Fruit fly (Drosophila melanogaster) whole organism, embryonic: Measurements from ENCODE around the gene CG14329.

Experiments used
- Adf1 ChIP-seq: fragments of 200-800 bp; sonication (Bioruptor generic); IDR thresholded peaks from 2 replicates; pipeline ENCODE4 v1.3.6; 2022; ENCODE audit warnings: missing biosample characterization, missing genetic modification characterization
- Bdp1 ChIP-seq: fragments of 200-800 bp; sonication (Bioruptor generic); optimal IDR thresholded peaks from 3 replicates; lab custom pipeline; 2016; ENCODE audit warnings: missing biosample characterization, missing genetic modification characterization
- CG10654 ChIP-seq: fragments of 200-800 bp; sonication (Bioruptor generic); optimal IDR thresholded peaks from 2 replicates; lab custom pipeline; 2016; ENCODE audit warnings: missing biosample characterization, missing genetic modification characterization
- CG14965 ChIP-seq: fragments of 200-800 bp; sonication (Bioruptor generic); optimal IDR thresholded peaks from 2 replicates; lab custom pipeline; 2016; ENCODE audit warnings: missing biosample characterization, missing genetic modification characterization, borderline replicate concordance
- CG15514 ChIP-seq: fragments of 200-800 bp; sonication (Bioruptor generic); optimal IDR thresholded peaks from 3 replicates; lab custom pipeline; 2017; ENCODE audit warnings: missing biosample characterization, missing genetic modification characterization, mild to moderate bottlenecking, moderate library complexity, missing genetic modification reagents
- CG16779 ChIP-seq: fragments of 200-800 bp; sonication (Bioruptor generic); IDR thresholded peaks from 2 replicates; pipeline ENCODE4 v1.3.6; 2022; ENCODE audit warnings: missing biosample characterization, missing genetic modification characterization
- CG17328 ChIP-seq: fragments of 200-800 bp; sonication (Bioruptor generic); IDR thresholded peaks from 2 replicates; pipeline ENCODE4 v1.3.6; 2022; ENCODE audit warnings: missing biosample characterization, missing genetic modification characterization
- CG18262 ChIP-seq: fragments of 200-800 bp; optimal IDR thresholded peaks from 3 replicates; lab custom pipeline; 2019; ENCODE audit warnings: missing biosample characterization, mild to moderate bottlenecking, missing genetic modification characterization, moderate library complexity
- CG2116 ChIP-seq: fragments of 200-800 bp; sonication (Bioruptor generic); optimal IDR thresholded peaks from 3 replicates; lab custom pipeline; 2018; ENCODE audit warnings: missing biosample characterization, mild to moderate bottlenecking, missing genetic modification characterization
- CG2120 ChIP-seq: fragments of 200-800 bp; sonication (Bioruptor generic); optimal IDR thresholded peaks from 3 replicates; lab custom pipeline; 2016; ENCODE audit warnings: missing biosample characterization, missing genetic modification characterization
- CG2202 ChIP-seq: fragments of 200-800 bp; sonication (Bioruptor generic); optimal IDR thresholded peaks from 2 replicates; lab custom pipeline; 2018; ENCODE audit warnings: missing biosample characterization, mild to moderate bottlenecking, missing genetic modification characterization
- CG32767 ChIP-seq: fragments of 200-800 bp; sonication (Bioruptor generic); IDR thresholded peaks from 2 replicates; pipeline ENCODE4 v1.3.6; 2022; ENCODE audit warnings: missing biosample characterization, missing genetic modification characterization
- CG3407 ChIP-seq: fragments of 200-800 bp; sonication (Bioruptor generic); optimal IDR thresholded peaks from 2 replicates; lab custom pipeline; 2018; ENCODE audit warnings: missing biosample characterization, mild to moderate bottlenecking, missing genetic modification characterization
- CG3995 ChIP-seq: fragments of 200-800 bp; sonication (Bioruptor generic); optimal IDR thresholded peaks from 3 replicates; lab custom pipeline; 2016; ENCODE audit warnings: missing biosample characterization, missing genetic modification characterization
- CG6813 ChIP-seq: fragments of 200-800 bp; sonication (Bioruptor generic); optimal IDR thresholded peaks from 2 replicates; lab custom pipeline; 2017; ENCODE audit warnings: missing biosample characterization, missing genetic modification characterization, mild to moderate bottlenecking, moderate library complexity, missing genetic modification reagents
- CG8765 ChIP-seq: fragments of 200-800 bp; sonication (Bioruptor generic); IDR thresholded peaks from 2 replicates; pipeline ENCODE4 v1.3.6; 2022; ENCODE audit warnings: missing biosample characterization, missing genetic modification characterization
- CG8944 ChIP-seq: fragments of 200-800 bp; sonication (Bioruptor generic); optimal IDR thresholded peaks from 3 replicates; lab custom pipeline; 2016; ENCODE audit warnings: missing biosample characterization, missing genetic modification characterization
- CG9609 ChIP-seq: fragments of 200-800 bp; sonication (Bioruptor generic); optimal IDR thresholded peaks from 3 replicates; lab custom pipeline; 2016; ENCODE audit warnings: missing biosample characterization, missing genetic modification characterization
- CG9797 ChIP-seq: fragments of 200-800 bp; sonication (Bioruptor generic); optimal IDR thresholded peaks from 3 replicates; lab custom pipeline; 2018; ENCODE audit warnings: missing biosample characterization, mild to moderate bottlenecking, missing genetic modification characterization
- CG9932 ChIP-seq: fragments of 200-800 bp; sonication (Bioruptor generic); IDR thresholded peaks from 2 replicates; pipeline ENCODE4 v1.3.6; 2022; ENCODE audit warnings: missing biosample characterization, missing genetic modification characterization
- Chrac-16 ChIP-seq: fragments of 200-800 bp; sonication (Bioruptor generic); optimal IDR thresholded peaks from 3 replicates; lab custom pipeline; 2016; ENCODE audit warnings: missing biosample characterization, missing genetic modification characterization
- D19A ChIP-seq: fragments of 200-800 bp; optimal IDR thresholded peaks from 3 replicates; lab custom pipeline; 2019; ENCODE audit warnings: missing biosample characterization, mild to moderate bottlenecking, missing genetic modification characterization, moderate library complexity
- Dek ChIP-seq: fragments of 200-800 bp; sonication (Bioruptor generic); optimal IDR thresholded peaks from 3 replicates; lab custom pipeline; 2019; ENCODE audit warnings: missing biosample characterization, mild to moderate bottlenecking, missing genetic modification characterization, moderate library complexity
- Drgx ChIP-seq: fragments of 200-800 bp; sonication (Bioruptor generic); IDR thresholded peaks from 2 replicates; pipeline ENCODE4 v1.3.6; 2022; ENCODE audit warnings: missing biosample characterization, missing genetic modification characterization
- E2f2 ChIP-seq: fragments of 200-800 bp; sonication (Bioruptor generic); IDR thresholded peaks from 2 replicates; pipeline ENCODE4 v1.3.6; 2022; ENCODE audit warnings: missing biosample characterization, missing genetic modification characterization
- Ets97D ChIP-seq: fragments of 200-800 bp; sonication (Bioruptor generic); optimal IDR thresholded peaks from 3 replicates; lab custom pipeline; 2016; ENCODE audit warnings: missing biosample characterization, missing genetic modification characterization
- MESR4 ChIP-seq: fragments of 200-800 bp; sonication (Bioruptor generic); optimal IDR thresholded peaks from 2 replicates; lab custom pipeline; 2018; ENCODE audit warnings: missing biosample characterization, mild to moderate bottlenecking, missing genetic modification characterization, moderate library complexity
- Med ChIP-seq: fragments of 200-800 bp; sonication (Bioruptor generic); peaks from one replicate; lab custom pipeline; 2016; ENCODE audit warnings: missing biosample characterization, missing genetic modification characterization, mild to moderate bottlenecking, inconsistent platforms, moderate library complexity
- NC2β ChIP-seq: fragments of 200-800 bp; sonication (Bioruptor generic); optimal IDR thresholded peaks from 2 replicates; lab custom pipeline; 2016; ENCODE audit warnings: missing biosample characterization, missing genetic modification characterization
- Poxn ChIP-seq: fragments of 200-800 bp; sonication (Bioruptor generic); IDR thresholded peaks from 2 replicates; pipeline ENCODE4 v1.3.6; 2022; ENCODE audit warnings: missing biosample characterization, missing genetic modification characterization
- Rfx ChIP-seq: fragments of 200-800 bp; sonication (Bioruptor generic); IDR thresholded peaks from 2 replicates; pipeline ENCODE4 v1.3.6; 2022; ENCODE audit warnings: missing biosample characterization, missing genetic modification characterization
- Sry-β ChIP-seq: fragments of 200-800 bp; sonication (Bioruptor generic); optimal IDR thresholded peaks from 2 replicates; lab custom pipeline; 2018; ENCODE audit warnings: missing biosample characterization, mild to moderate bottlenecking, missing genetic modification characterization, moderate library complexity
- btn ChIP-seq: fragments of 200-800 bp; sonication (Bioruptor generic); optimal IDR thresholded peaks from 2 replicates; lab custom pipeline; 2016; ENCODE audit warnings: missing biosample characterization, missing genetic modification characterization
- caup ChIP-seq: fragments of 200-800 bp; sonication (Bioruptor generic); optimal IDR thresholded peaks from 3 replicates; lab custom pipeline; 2017; ENCODE audit warnings: missing biosample characterization, mild to moderate bottlenecking, missing genetic modification characterization, moderate library complexity; ENCODE audit not compliant: severe bottlenecking
- cg ChIP-seq: fragments of 200-800 bp; sonication (Bioruptor generic); optimal IDR thresholded peaks from 3 replicates; lab custom pipeline; 2019; ENCODE audit warnings: missing biosample characterization, mild to moderate bottlenecking, missing genetic modification characterization, moderate library complexity
- chm ChIP-seq: fragments of 200-800 bp; sonication (Bioruptor generic); IDR thresholded peaks from 2 replicates; pipeline ENCODE4 v1.3.6; 2022; ENCODE audit warnings: missing biosample characterization, missing genetic modification characterization
- chn ChIP-seq: fragments of 200-800 bp; sonication (Bioruptor generic); optimal IDR thresholded peaks from 2 replicates; lab custom pipeline; 2016; ENCODE audit warnings: missing biosample characterization, missing genetic modification characterization
- cwo ChIP-seq: fragments of 200-800 bp; sonication (Bioruptor generic); optimal IDR thresholded peaks from 3 replicates; lab custom pipeline; 2017; ENCODE audit warnings: missing biosample characterization, missing genetic modification characterization, mild to moderate bottlenecking, moderate library complexity, missing genetic modification reagents
- ewg ChIP-seq: fragments of 200-800 bp; sonication (Bioruptor generic); optimal IDR thresholded peaks from 3 replicates; lab custom pipeline; 2017; ENCODE audit warnings: mild to moderate bottlenecking, missing biosample characterization, missing genetic modification reagents, missing genetic modification characterization
- fru ChIP-seq: fragments of >200 bp; optimal IDR thresholded peaks from 2 replicates; lab custom pipeline; 2017
- grn ChIP-seq: fragments of 200-800 bp; sonication (Bioruptor generic); optimal IDR thresholded peaks from 3 replicates; lab custom pipeline; 2017; ENCODE audit warnings: missing biosample characterization, missing genetic modification characterization
- jing ChIP-seq: fragments of 200-800 bp; sonication (Bioruptor generic); optimal IDR thresholded peaks from 2 replicates; lab custom pipeline; 2018; ENCODE audit warnings: missing biosample characterization, mild to moderate bottlenecking, missing genetic modification characterization
- pb ChIP-seq: fragments of 200-800 bp; sonication (Bioruptor generic); optimal IDR thresholded peaks from 3 replicates; lab custom pipeline; 2016; ENCODE audit warnings: missing biosample characterization, missing genetic modification characterization
- peb ChIP-seq: fragments of 200-800 bp; sonication (Bioruptor generic); IDR thresholded peaks from 2 replicates; pipeline ENCODE4 v1.3.6; 2022; ENCODE audit warnings: missing biosample characterization, missing genetic modification characterization
- psq ChIP-seq: fragments of 200-800 bp; sonication (Bioruptor generic); optimal IDR thresholded peaks from 2 replicates; lab custom pipeline; 2017; ENCODE audit warnings: missing biosample characterization, missing genetic modification characterization
- row ChIP-seq: fragments of 200-800 bp; sonication (Bioruptor generic); IDR thresholded peaks from 3 replicates; pipeline ENCODE4 v1.3.6; 2022; ENCODE audit warnings: missing biosample characterization, missing genetic modification characterization
- sens-2 ChIP-seq: fragments of 200-800 bp; sonication (Bioruptor generic); IDR thresholded peaks from 2 replicates; pipeline ENCODE4 v1.3.6; 2022; ENCODE audit warnings: missing biosample characterization, missing genetic modification characterization
- slbo ChIP-seq: fragments of 200-800 bp; sonication (Bioruptor generic); IDR thresholded peaks from 2 replicates; pipeline ENCODE4 v1.3.6; 2022; ENCODE audit warnings: missing biosample characterization, missing genetic modification characterization
- vfl ChIP-seq: fragments of 200-800 bp; sonication (Bioruptor generic); optimal IDR thresholded peaks from 2 replicates; lab custom pipeline; 2016; ENCODE audit warnings: missing biosample characterization, missing genetic modification characterization
- yki ChIP-seq: fragments of >200 bp; optimal IDR thresholded peaks from 3 replicates; lab custom pipeline; 2018
- z ChIP-seq: fragments of 200-800 bp; sonication (Bioruptor generic); IDR thresholded peaks from 3 replicates; pipeline ENCODE4 v1.3.6; 2022; ENCODE audit warnings: missing biosample characterization, missing genetic modification characterization

The CG14329 gene

DNA sequence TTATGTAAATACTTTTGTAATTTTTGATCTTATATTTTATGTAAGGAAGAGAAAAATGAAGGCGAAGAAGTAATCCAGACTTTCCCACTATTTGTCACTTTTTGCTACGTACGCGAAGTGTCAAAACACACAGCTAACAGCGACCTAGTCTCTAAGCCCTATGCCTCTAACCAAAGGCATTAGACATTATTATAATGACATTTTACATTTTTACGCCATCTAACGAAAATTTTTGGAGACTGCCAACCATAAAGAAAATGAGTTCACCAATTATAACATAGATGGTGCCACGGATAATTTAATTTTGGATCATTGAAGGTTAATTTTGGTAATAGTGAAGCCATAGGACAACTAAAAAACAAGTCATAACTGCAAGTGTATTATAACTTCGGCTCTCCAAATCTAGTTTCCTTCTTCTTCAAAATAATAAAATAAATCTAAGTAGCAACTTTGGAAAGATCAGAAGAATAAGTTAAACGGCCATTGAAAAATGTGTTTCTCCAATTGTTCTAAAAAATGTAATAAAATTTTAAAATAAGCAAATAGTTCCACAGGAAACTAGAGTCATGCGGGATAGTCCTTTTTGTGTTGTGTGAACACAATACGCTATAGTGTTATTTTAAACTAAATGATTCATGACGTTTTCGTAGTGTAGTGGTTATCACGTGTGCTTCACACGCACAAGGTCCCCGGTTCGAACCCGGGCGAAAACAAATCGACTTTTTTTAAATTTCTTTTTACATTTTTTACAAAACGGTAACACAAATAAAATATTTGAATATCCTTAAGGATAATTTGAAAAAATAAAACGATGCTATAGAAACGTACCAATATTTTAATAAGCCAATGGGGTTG lies 8.2 kb downstream of the CG14329 start (continued):
- no peak for TF ChIP-seq CG9609
- TF ChIP-seq cwo (GFP tag; lab: Kevin White, UChicago): no peak
- no peak for TF ChIP-seq Drgx (GFP tag; lab: Robert Waterston, UW)
- TF ChIP-seq cg (GFP tag; lab: Kevin White, UChicago): no peak
- TF ChIP-seq NC2β (GFP tag; lab: Kevin White, UChicago): no peak
- no peak for TF ChIP-seq MESR4
- no peak for TF ChIP-seq pb (GFP tag; lab: Kevin White, UChicago)
- TF ChIP-seq Dek (tag; lab: Kevin White, UChicago): peak; percentile 89
- TF ChIP-seq yki: no peak
- TF ChIP-seq chn: no peak
- TF ChIP-seq Med (GFP tag; lab: Kevin White, UChicago): peak; percentile 85
- no peak for TF ChIP-seq CG6813 (GFP tag; lab: Kevin White, UChicago)
- peak; percentile 53 for TF ChIP-seq CG9932 (GFP tag; lab: Robert Waterston, UW)
- TF ChIP-seq Ets97D (GFP tag; lab: Kevin White, UChicago): no peak
- TF ChIP-seq CG2120: no peak
- TF ChIP-seq Chrac-16 (GFP tag; lab: Kevin White, UChicago): no peak
- no peak for TF ChIP-seq CG8944
- TF ChIP-seq D19A: peak; percentile 70
- peak; percentile 15 for TF ChIP-seq CG18262 (tag; lab: Kevin White, UChicago)
- peak; percentile 65 for TF ChIP-seq Rfx (GFP tag; lab: Robert Waterston, UW)
- no peak for TF ChIP-seq z (GFP tag; lab: Robert Waterston, UW)
- TF ChIP-seq CG10654: no peak
- TF ChIP-seq E2f2 (GFP tag; lab: Robert Waterston, UW): no peak
- no peak for TF ChIP-seq Poxn (GFP tag; lab: Robert Waterston, UW)
- TF ChIP-seq btn (GFP tag; lab: Kevin White, UChicago): no peak
- no peak for TF ChIP-seq sens-2 (GFP tag; lab: Robert Waterston, UW)
- no peak for TF ChIP-seq fru (lab: Kevin White, UChicago)
- no peak for TF ChIP-seq grn (GFP tag; lab: Kevin White, UChicago)
- TF ChIP-seq CG32767: no peak
- TF ChIP-seq CG2202: no peak
- no peak for TF ChIP-seq jing (GFP tag; lab: Kevin White, UChicago)
- no peak for TF ChIP-seq caup (GFP tag; lab: Kevin White, UChicago)
- TF ChIP-seq Adf1 (GFP tag; lab: Robert Waterston, UW): no peak
- TF ChIP-seq Bdp1: peak; percentile 97
- no peak for TF ChIP-seq vfl (GFP tag; lab: Kevin White, UChicago)
- no peak for TF ChIP-seq CG9797 (GFP tag; lab: Kevin White, UChicago)
- TF ChIP-seq CG2116 (GFP tag; lab: Kevin White, UChicago): no peak
- TF ChIP-seq slbo (GFP tag; lab: Robert Waterston, UW): peak; percentile 70
- no peak for TF ChIP-seq CG8765 (GFP tag; lab: Robert Waterston, UW)
- no peak for TF ChIP-seq CG14965 (GFP tag; lab: Kevin White, UChicago)
- no peak for TF ChIP-seq CG17328 (GFP tag; lab: Robert Waterston, UW)
- TF ChIP-seq chm (GFP tag; lab: Robert Waterston, UW): no peak
- TF ChIP-seq CG3407 (GFP tag; lab: Kevin White, UChicago): no peak
- no peak for TF ChIP-seq ewg (GFP tag; lab: Kevin White, UChicago)
- no peak for TF ChIP-seq peb
- no peak for TF ChIP-seq psq (GFP tag; lab: Kevin White, UChicago)
- TF ChIP-seq CG3995 (GFP tag; lab: Kevin White, UChicago): no peak
- TF ChIP-seq row (GFP tag; lab: Robert Waterston, UW): no peak
- no peak for TF ChIP-seq CG15514 (GFP tag; lab: Kevin White, UChicago)
- no peak for TF ChIP-seq CG16779 (GFP tag; lab: Robert Waterston, UW)
- TF ChIP-seq Sry-β: no peak
